Fruit fly (Drosophila melanogaster): ENCODE data around the gene Fit1.

Gene Fit1

DNA sequence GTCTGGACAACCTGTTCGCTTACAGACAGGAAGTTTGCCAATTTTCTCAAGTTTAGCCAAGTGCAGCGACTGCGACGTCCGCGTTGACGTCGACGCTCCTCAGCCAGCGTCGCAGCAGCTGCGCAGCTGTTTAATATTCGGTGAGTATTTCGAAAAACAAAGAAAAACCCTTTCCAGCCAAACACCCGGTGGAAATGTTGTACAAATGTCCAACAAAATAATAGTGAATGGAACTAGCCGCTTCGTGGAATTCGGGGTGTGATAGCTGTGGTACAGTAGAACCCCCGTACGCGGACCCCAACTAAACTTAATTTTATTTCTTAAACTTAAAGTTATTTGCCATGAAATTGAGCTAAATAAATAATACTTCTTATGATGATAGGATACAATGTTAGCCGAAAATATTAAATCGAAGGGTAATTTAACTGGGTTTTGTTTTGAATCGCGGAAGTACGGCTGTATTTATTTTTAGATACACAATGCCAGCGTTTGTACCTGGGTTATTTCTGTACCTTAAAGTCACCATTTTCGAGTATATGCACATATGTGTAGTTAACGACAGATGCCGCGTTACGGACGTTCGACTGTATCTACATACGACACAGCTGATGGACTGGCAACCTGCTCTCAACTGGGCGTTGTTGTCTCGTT, 5.6 kb downstream of the Fit1 start (continued):
- TF ChIP-seq Hmr (GFP tag; optimal IDR thresholded peaks at IDR 0.05) = peak; percentile 77
- peak; percentile 26 for TF ChIP-seq dm (GFP tag; optimal IDR thresholded peaks at IDR 0.05)
- peak; percentile 0 for TF ChIP-seq CG4617 (GFP tag; optimal IDR thresholded peaks at IDR 0.05; ENCODE audit: borderline replicate concordance)
- TF ChIP-seq CG31224 (GFP tag; IDR thresholded peaks at IDR 0.05) = no peak
- TF ChIP-seq Lhr (GFP tag; optimal IDR thresholded peaks at IDR 0.05) = peak; percentile 37
- TF ChIP-seq CG7372 (GFP tag; IDR thresholded peaks at IDR 0.05) = 0 out of 2 replicates have a peak, but pooled peaks have one; percentile 37
- peak; percentile 57; the same call in 1 of the 2 replicates for TF ChIP-seq CG3847 (GFP tag; IDR thresholded peaks at IDR 0.05)
- TF ChIP-seq Fer3 (tag; optimal IDR thresholded peaks at IDR 0.05) = peak; percentile 56
- TF ChIP-seq MESR4 (GFP tag; optimal IDR thresholded peaks at IDR 0.05) = no peak
- TF ChIP-seq HLHmδ (GFP tag; optimal IDR thresholded peaks at IDR 0.05) = no peak
- TF ChIP-seq luna (GFP tag; optimal IDR thresholded peaks at IDR 0.05) = no peak
- no peak for TF ChIP-seq CG4360 (GFP tag; IDR thresholded peaks at IDR 0.05)
- peak; percentile 9 for TF ChIP-seq tup (GFP tag; optimal IDR thresholded peaks at IDR 0.05)
- TF ChIP-seq otp (GFP tag; IDR thresholded peaks at IDR 0.05) = peak; percentile 43; the same call in 1 of the 3 replicates
- TF ChIP-seq GATAe (GFP tag; conservative IDR thresholded peaks at IDR 0.05) = no peak
- TF ChIP-seq Hr39 (optimal IDR thresholded peaks at IDR 0.05) = no peak
- TF ChIP-seq slbo (GFP tag; IDR thresholded peaks at IDR 0.05) = peak; percentile 65
- TF ChIP-seq CG4854 (GFP tag; optimal IDR thresholded peaks at IDR 0.05) = peak; percentile 71
- TF ChIP-seq mirr (GFP tag; optimal IDR thresholded peaks at IDR 0.05) = no peak
- TF ChIP-seq CG17912 (GFP tag; optimal IDR thresholded peaks at IDR 0.05) = no peak
- no peak for TF ChIP-seq CG3163 (GFP tag; optimal IDR thresholded peaks at IDR 0.05)
- no peak for TF ChIP-seq Gsc (GFP tag; IDR thresholded peaks at IDR 0.05)
- no peak for TF ChIP-seq emc (GFP tag; optimal IDR thresholded peaks at IDR 0.05)
- TF ChIP-seq ftz-f1 (GFP tag; optimal IDR thresholded peaks at IDR 0.05) = no peak
- peak; percentile 64 for TF ChIP-seq CG6254 (GFP tag; optimal IDR thresholded peaks at IDR 0.05)
- TF ChIP-seq exex (tag; optimal IDR thresholded peaks at IDR 0.05) = peak; percentile 5
- no peak for TF ChIP-seq crol (GFP tag; IDR thresholded peaks at IDR 0.05)
- TF ChIP-seq CG9932 (GFP tag; IDR thresholded peaks at IDR 0.05) = peak; percentile 58; the same call in 1 of the 2 replicates
- TF ChIP-seq wek (GFP tag; optimal IDR thresholded peaks at IDR 0.05) = no peak
- TF ChIP-seq PHDP (tag; optimal IDR thresholded peaks at IDR 0.05) = peak; percentile 75
- TF ChIP-seq CG14050 (GFP tag; IDR thresholded peaks at IDR 0.05) = no peak; the same call in 2 of the 3 replicates
- peak; percentile 68 for TF ChIP-seq CG17568 (GFP tag; optimal IDR thresholded peaks at IDR 0.05)
- no peak for TF ChIP-seq Ravus (GFP tag; IDR thresholded peaks at IDR 0.05)
- TF ChIP-seq grau (tag; optimal IDR thresholded peaks at IDR 0.05) = peak; percentile 97
- peak; percentile 71 for TF ChIP-seq CG16815 (GFP tag; optimal IDR thresholded peaks at IDR 0.05)
- TF ChIP-seq zfh1 (GFP tag; IDR thresholded peaks at IDR 0.05) = peak; percentile 60; the same call in 2 of the 3 replicates
- peak; percentile 58 for TF ChIP-seq CG6765 (GFP tag; optimal IDR thresholded peaks at IDR 0.05)
- TF ChIP-seq CG1792 (GFP tag; optimal IDR thresholded peaks at IDR 0.05) = peak; percentile 38
- no peak for TF ChIP-seq pfk (GFP tag; optimal IDR thresholded peaks at IDR 0.05)
- TF ChIP-seq CG10543 (GFP tag; optimal IDR thresholded peaks at IDR 0.05) = peak; percentile 71

DNA sequence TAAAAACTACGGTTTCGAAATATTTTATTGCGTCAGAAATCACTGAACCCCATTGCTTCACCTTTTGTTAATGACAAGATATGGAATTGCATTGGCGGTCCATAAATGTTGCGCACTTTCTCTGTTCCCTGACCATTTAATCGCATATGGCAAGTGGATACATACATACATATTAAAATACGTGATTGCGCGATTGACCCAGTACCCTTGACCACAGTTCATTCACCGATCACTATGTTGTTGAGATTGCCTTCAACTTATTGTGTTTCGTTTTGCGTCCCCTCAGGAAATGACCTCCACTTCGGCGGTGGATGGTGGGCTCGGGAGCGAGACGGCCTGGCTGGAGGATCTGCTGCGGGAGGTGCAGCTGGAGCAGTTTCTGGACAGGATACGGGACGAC, 6.8 kb downstream of the Fit1 start:
- TF ChIP-seq org-1 (GFP tag; optimal IDR thresholded peaks at IDR 0.05) (no peak), CTCF (GFP tag; optimal IDR thresholded peaks at IDR 0.05) (no peak), corto (GFP tag; optimal IDR thresholded peaks at IDR 0.05) (no peak), sr (GFP tag; IDR thresholded peaks at IDR 0.05) (no peak), NC2α (GFP tag; optimal IDR thresholded peaks at IDR 0.05) (no peak), CG3281 (GFP tag; optimal IDR thresholded peaks at IDR 0.05) (no peak), CG12219 (GFP tag; optimal IDR thresholded peaks at IDR 0.05) (no peak), CG2712 (tag; optimal IDR thresholded peaks at IDR 0.05) (no peak), eyg (GFP tag; optimal IDR thresholded peaks at IDR 0.05) (no peak), unc-4 (GFP tag; IDR thresholded peaks at IDR 0.05; ENCODE audit: partially characterized antibody) (no peak), pita (GFP tag; optimal IDR thresholded peaks at IDR 0.05) (no peak)
